Worm (Caenorhabditis elegans) whole organism, late embryonic: ENCODE measurements around the gene Y49E10.10.

Experiments used
- C08G9.2 ChIP-seq: sonication (generic microtip); optimal IDR thresholded peaks from 2 replicates; lab custom pipeline; 2016; ENCODE audit warnings: mild to moderate bottlenecking, missing genetic modification characterization, moderate library complexity, missing compliant biosample characterization
- F13H6.1 ChIP-seq: sonication (generic microtip); optimal IDR thresholded peaks from 2 replicates; lab custom pipeline; 2016; ENCODE audit warnings: missing genetic modification characterization, missing compliant biosample characterization
- K09A11.1 ChIP-seq: sonication (generic microtip); optimal IDR thresholded peaks from 2 replicates; lab custom pipeline; 2017; ENCODE audit warnings: antibody characterized with exemption, mild to moderate bottlenecking, missing genetic modification characterization, missing compliant biosample characterization; ENCODE audit not compliant: insufficient read depth
- Y22D7AL.16 ChIP-seq: sonication (generic microtip); optimal IDR thresholded peaks from 2 replicates; lab custom pipeline; 2016; ENCODE audit warnings: missing genetic modification characterization, missing compliant biosample characterization
- ceh-14 ChIP-seq: sonication (generic microtip); optimal IDR thresholded peaks from 2 replicates; lab custom pipeline; 2016; ENCODE audit warnings: missing genotype, missing genetic modification characterization, missing compliant biosample characterization
- ceh-19 ChIP-seq: fragments of 200-800 bp; sonication (Bioruptor generic); optimal IDR thresholded peaks from 2 replicates; lab custom pipeline; 2018; ENCODE audit warnings: mild to moderate bottlenecking, missing genetic modification characterization, missing compliant biosample characterization
- ceh-2 ChIP-seq: sonication (generic microtip); optimal IDR thresholded peaks from 2 replicates; lab custom pipeline; 2016; ENCODE audit warnings: missing genotype, missing genetic modification characterization, missing compliant biosample characterization
- ceh-22 ChIP-seq: sonication (generic microtip); optimal IDR thresholded peaks from 2 replicates; lab custom pipeline; 2017; ENCODE audit warnings: missing biosample characterization, missing genetic modification characterization
- ceh-31 ChIP-seq: sonication (generic microtip); optimal IDR thresholded peaks from 2 replicates; lab custom pipeline; 2016; ENCODE audit warnings: missing genetic modification characterization, missing compliant biosample characterization
- ceh-45 ChIP-seq: fragments of 200-800 bp; sonication (Bioruptor generic); IDR thresholded peaks from 2 replicates; pipeline ENCODE4 v1.3.6; 2022; ENCODE audit warnings: missing genetic modification reagents, missing genetic modification characterization, missing compliant biosample characterization
- ceh-48 ChIP-seq: sonication (generic microtip); optimal IDR thresholded peaks from 2 replicates; lab custom pipeline; 2016; ENCODE audit warnings: missing genetic modification characterization, inconsistent platforms, missing compliant biosample characterization
- ceh-6 ChIP-seq: fragments of 200-800 bp; sonication (Bioruptor generic); optimal IDR thresholded peaks from 2 replicates; lab custom pipeline; 2018; ENCODE audit warnings: mild to moderate bottlenecking, missing genetic modification characterization, missing compliant biosample characterization
- ceh-9 ChIP-seq: sonication (generic microtip); optimal IDR thresholded peaks from 2 replicates; lab custom pipeline; 2016; ENCODE audit warnings: mild to moderate bottlenecking, missing genetic modification characterization, inconsistent platforms, missing compliant biosample characterization
- che-1 ChIP-seq: sonication (generic microtip); optimal IDR thresholded peaks from 2 replicates; lab custom pipeline; 2016; ENCODE audit warnings: mild to moderate bottlenecking, missing genetic modification characterization, missing compliant biosample characterization
- elt-2 ChIP-seq: sonication (generic microtip); optimal IDR thresholded peaks from 2 replicates; lab custom pipeline; 2016; ENCODE audit warnings: missing genetic modification reagents, missing genetic modification characterization, missing compliant biosample characterization
- elt-4 ChIP-seq: sonication (generic microtip); optimal IDR thresholded peaks from 2 replicates; lab custom pipeline; 2016; ENCODE audit warnings: missing genetic modification characterization, missing compliant biosample characterization
- ets-4 ChIP-seq: sonication (generic microtip); optimal IDR thresholded peaks from 2 replicates; lab custom pipeline; 2016; ENCODE audit warnings: missing genetic modification characterization, missing compliant biosample characterization
- fax-1 ChIP-seq: sonication (generic microtip); optimal IDR thresholded peaks from 2 replicates; lab custom pipeline; 2016; ENCODE audit warnings: missing genotype, missing genetic modification characterization, missing compliant biosample characterization
- gmeb-2 ChIP-seq: sonication (generic microtip); optimal IDR thresholded peaks from 2 replicates; lab custom pipeline; 2016; ENCODE audit warnings: missing genetic modification characterization, inconsistent platforms, missing compliant biosample characterization
- hlh-13 ChIP-seq: fragments of 200-800 bp; sonication (Bioruptor generic); optimal IDR thresholded peaks from 2 replicates; lab custom pipeline; 2018; ENCODE audit warnings: mild to moderate bottlenecking, missing genetic modification characterization, missing compliant biosample characterization
- hlh-15 ChIP-seq: sonication (generic microtip); optimal IDR thresholded peaks from 2 replicates; lab custom pipeline; 2016; ENCODE audit warnings: missing genetic modification characterization, missing compliant biosample characterization
- hlh-30 ChIP-seq: sonication (generic microtip); optimal IDR thresholded peaks from 2 replicates; lab custom pipeline; 2017; ENCODE audit warnings: antibody characterized with exemption, missing genetic modification characterization, missing compliant biosample characterization; ENCODE audit not compliant: insufficient read depth
- lim-6 ChIP-seq: sonication (generic microtip); optimal IDR thresholded peaks from 2 replicates; lab custom pipeline; 2016; ENCODE audit warnings: missing genetic modification characterization, missing compliant biosample characterization
- mec-3 ChIP-seq: sonication (generic microtip); optimal IDR thresholded peaks from 2 replicates; lab custom pipeline; 2016; ENCODE audit warnings: borderline replicate concordance, missing genetic modification characterization, missing compliant biosample characterization
- nfya-1 ChIP-seq: sonication (generic microtip); optimal IDR thresholded peaks from 2 replicates; lab custom pipeline; 2017; ENCODE audit warnings: missing genetic modification characterization, mild to moderate bottlenecking, missing compliant biosample characterization, antibody characterized with exemption, moderate library complexity
- npax-4 ChIP-seq: sonication (generic microtip); optimal IDR thresholded peaks from 2 replicates; lab custom pipeline; 2016; ENCODE audit warnings: missing genetic modification characterization, missing compliant biosample characterization
- odd-2 ChIP-seq: sonication (generic microtip); optimal IDR thresholded peaks from 2 replicates; lab custom pipeline; 2017; ENCODE audit warnings: antibody characterized with exemption, mild to moderate bottlenecking, missing genetic modification characterization, missing compliant biosample characterization
- pag-3 ChIP-seq: sonication (generic microtip); optimal IDR thresholded peaks from 2 replicates; lab custom pipeline; 2016; ENCODE audit warnings: missing compliant biosample characterization, missing genetic modification characterization, borderline replicate concordance
- pax-1 ChIP-seq: fragments of 150-350 bp; optimal IDR thresholded peaks from 2 replicates; lab custom pipeline; 2014; ENCODE audit warnings: missing biosample characterization, missing genetic modification characterization
- pha-2 ChIP-seq: sonication (generic microtip); optimal IDR thresholded peaks from 2 replicates; lab custom pipeline; 2017; ENCODE audit warnings: mild to moderate bottlenecking, missing genetic modification characterization, missing compliant biosample characterization
- pqm-1 ChIP-seq: sonication (generic microtip); optimal IDR thresholded peaks from 2 replicates; lab custom pipeline; 2016; ENCODE audit warnings: missing genetic modification characterization, missing compliant biosample characterization
- pros-1 ChIP-seq: fragments of 150-350 bp; optimal IDR thresholded peaks from 2 replicates; lab custom pipeline; 2014; ENCODE audit warnings: missing biosample characterization, missing genetic modification reagents, missing genetic modification characterization
- sox-2 ChIP-seq: fragments of 200-800 bp; sonication (Bioruptor generic); IDR thresholded peaks from 2 replicates; pipeline ENCODE4 v1.3.6; 2022; ENCODE audit warnings: missing genetic modification reagents, missing genetic modification characterization, missing compliant biosample characterization
- syd-9 ChIP-seq: sonication (generic microtip); optimal IDR thresholded peaks from 2 replicates; lab custom pipeline; 2016; ENCODE audit warnings: mild to moderate bottlenecking, missing genetic modification characterization, moderate library complexity, missing compliant biosample characterization
- tbx-2 ChIP-seq: sonication (generic microtip); optimal IDR thresholded peaks from 2 replicates; lab custom pipeline; 2016; ENCODE audit warnings: missing genetic modification characterization, missing compliant biosample characterization
- ttx-3 ChIP-seq: sonication (generic microtip); optimal IDR thresholded peaks from 2 replicates; lab custom pipeline; 2016; ENCODE audit warnings: missing genetic modification reagents, missing genetic modification characterization, missing compliant biosample characterization
- unc-42 ChIP-seq: sonication (generic microtip); optimal IDR thresholded peaks from 2 replicates; lab custom pipeline; 2016; ENCODE audit warnings: missing genotype, missing genetic modification characterization, missing compliant biosample characterization

The Y49E10.10 gene

ce11 chrIII:12426558-12426957, 31.3 kb downstream of the Y49E10.10 start, which contains the start of gene pie-1:
Gene pie-1, plus strand, starts transcription at chrIII:12426893.
- TF ChIP-seq hlh-30: no peak
- no peak for TF ChIP-seq ceh-19 (GFP tag; lab: Kevin White, UChicago)

DNA sequence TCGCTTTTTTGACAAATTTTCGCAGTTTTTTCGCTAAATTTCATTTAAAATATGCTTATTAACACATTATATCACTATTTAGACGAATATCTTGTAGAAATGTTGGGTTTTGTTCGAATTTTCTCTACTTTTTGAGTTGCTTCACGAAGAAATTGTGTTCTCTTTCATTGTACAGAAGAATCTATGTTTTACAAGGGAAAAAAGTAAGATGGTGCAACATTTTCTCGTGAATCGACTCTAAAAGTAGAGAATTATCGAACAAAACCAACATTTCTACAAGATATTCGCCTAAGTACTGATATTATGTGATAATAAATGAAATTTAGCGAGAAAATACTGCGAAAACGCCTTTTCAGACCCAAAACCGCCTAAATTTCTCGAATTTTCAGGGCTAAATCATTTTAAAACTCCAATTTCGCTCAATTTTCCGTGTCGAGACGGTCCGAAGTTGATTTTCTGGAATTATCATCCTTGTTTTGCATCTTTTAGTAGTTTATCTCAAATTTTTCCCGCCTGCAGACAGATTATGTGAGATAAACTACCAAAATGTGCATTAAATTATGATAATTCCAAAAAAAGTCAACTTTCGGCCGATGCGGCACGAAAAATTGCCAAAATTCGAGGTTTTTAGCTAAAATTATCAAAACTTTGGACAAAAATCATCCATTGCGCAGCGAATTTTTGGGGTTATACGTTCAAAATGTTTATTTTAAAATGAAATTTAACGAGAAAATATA, 32.4 kb downstream of the Y49E10.10 start:
- TF ChIP-seq pag-3 (tag; lab: Kevin White, UChicago) (no peak), Y22D7AL.16 (no peak), ceh-45 (no peak), ceh-6 (GFP tag; lab: Kevin White, UChicago) (no peak), hlh-30 (no peak), elt-2 (tag; lab: Kevin White, UChicago) (no peak), sox-2 (GFP tag; lab: Robert Waterston, UW) (no peak), unc-42 (tag; lab: Kevin White, UChicago) (no peak), lim-6 (no peak), ceh-19 (GFP tag; lab: Kevin White, UChicago) (no peak), syd-9 (tag; lab: Kevin White, UChicago) (no peak), F13H6.1 (tag; lab: Kevin White, UChicago) (no peak), ceh-22 (no peak), tbx-2 (tag; lab: Kevin White, UChicago) (no peak)

- TF ChIP-seq nfya-1 (no peak), C08G9.2 (no peak), hlh-13 (GFP tag; lab: Kevin White, UChicago) (no peak), sox-2 (GFP tag; lab: Robert Waterston, UW) (no peak), mec-3 (tag; lab: Kevin White, UChicago) (no peak), odd-2 (tag; lab: Kevin White, UChicago) (no peak), npax-4 (no peak), pros-1 (tag; lab: Kevin White, UChicago) (no peak), ceh-2 (tag; lab: Kevin White, UChicago) (no peak), syd-9 (tag; lab: Kevin White, UChicago) (no peak), ceh-9 (no peak), ceh-14 (tag; lab: Kevin White, UChicago) (no peak), gmeb-2 (no peak), pha-2 (no peak), pag-3 (tag; lab: Kevin White, UChicago) (no peak)
- TF ChIP-seq, all 69 proteins: peak for 0
Observed at ce11 chrIII:12428264-12428627, 33.0 kb downstream of the Y49E10.10 start.

ce11 chrIII:12428799-12429351, 33.6 kb downstream of the Y49E10.10 start:
- TF ChIP-seq fax-1 (tag; lab: Kevin White, UChicago) (no peak), ceh-2 (tag; lab: Kevin White, UChicago) (no peak), ttx-3 (tag; lab: Kevin White, UChicago) (no peak), ceh-9 (no peak), Y22D7AL.16 (no peak)

- TF ChIP-seq elt-2 (tag; lab: Kevin White, UChicago) (peak; percentile 17), pqm-1 (tag; lab: Kevin White, UChicago) (peak; percentile 16), ceh-2 (tag; lab: Kevin White, UChicago) (peak; percentile 7), pax-1 (peak; percentile 55), ceh-48 (peak; percentile 13), ceh-14 (tag; lab: Kevin White, UChicago) (peak; percentile 18), hlh-15 (tag; lab: Kevin White, UChicago) (no peak), ttx-3 (tag; lab: Kevin White, UChicago) (no peak), elt-4 (tag; lab: Kevin White, UChicago) (no peak), unc-42 (tag; lab: Kevin White, UChicago) (peak; percentile 63), gmeb-2 (no peak), K09A11.1 (tag; lab: Kevin White, UChicago) (no peak), tbx-2 (tag; lab: Kevin White, UChicago) (peak; percentile 41), nfya-1 (peak; percentile 84), che-1 (tag; lab: Kevin White, UChicago) (no peak), ceh-31 (tag; lab: Kevin White, UChicago) (peak; percentile 24), ets-4 (tag; lab: Kevin White, UChicago) (peak; percentile 2)
Observed at ce11 chrIII:12429579-12430084, 34.4 kb downstream of the Y49E10.10 start, which contains the start of gene snr-6. Gene snr-6, minus strand, starts transcription at chrIII:12429629.
